Worm (Caenorhabditis elegans) whole organism, L4 larva: ENCODE measurements around the gene T24D5.1.
"Not testable (repeated sequence)": the region's sequence is repeated elsewhere in the genome, so short reads cannot be mapped to it uniquely, and the experiment has no call there.

Experiments used
- aly-2 ChIP-seq: sonication (generic microtip); optimal IDR thresholded peaks from 2 replicates; lab custom pipeline; 2018; ENCODE audit warnings: missing biosample characterization, missing genetic modification characterization
- dpl-1 ChIP-seq: fragments of 150-350 bp; optimal IDR thresholded peaks from 2 replicates; lab custom pipeline; 2014; ENCODE audit warnings: missing biosample characterization, missing genetic modification reagents, missing genetic modification characterization
- lin-29 ChIP-seq: fragments of 200-800 bp; sonication (Bioruptor generic); IDR thresholded peaks from 2 replicates; pipeline ENCODE4 v1.3.6; 2022; ENCODE audit warnings: missing genetic modification reagents, missing genetic modification characterization, missing compliant biosample characterization
- lsy-2 ChIP-seq, 2 experiments: fragments of 150-350 bp in 1 of 2; sonication (generic microtip) in 1 of 2; optimal IDR thresholded peaks; 2 replicates each; lab custom pipeline; 2014 to 2017; ENCODE audit warnings: missing biosample characterization in 2 of 2, missing genetic modification characterization in 2 of 2
- mxl-2 ChIP-seq: fragments of 200-800 bp; sonication (Bioruptor generic); conservative IDR thresholded peaks from 2 replicates; pipeline ENCODE4 v1.3.6; 2022; ENCODE audit warnings: missing genetic modification reagents, missing genetic modification characterization, missing compliant biosample characterization
- pqm-1 ChIP-seq: sonication (generic microtip); optimal IDR thresholded peaks from 2 replicates; lab custom pipeline; 2017; ENCODE audit warnings: missing biosample characterization, missing genetic modification characterization
- saeg-2 ChIP-seq: fragments of 200-800 bp; sonication (Bioruptor generic); IDR thresholded peaks from 2 replicates; pipeline ENCODE4 v1.3.6; 2022; ENCODE audit warnings: missing genetic modification reagents, missing genetic modification characterization, missing compliant biosample characterization

- not testable (repeated sequence) for TF ChIP-seq pqm-1 (tag; lab: Kevin White, UChicago); dpl-1 (GFP tag; lab: Kevin White, UChicago); lsy-2 (tag; optimal IDR thresholded peaks at IDR 0.05; lab: Kevin White, UChicago); saeg-2 (GFP tag; lab: Robert Waterston, UW); mxl-2 (GFP tag; lab: Robert Waterston, UW); aly-2; lin-29 (GFP tag; lab: Robert Waterston, UW)
Observed at ce11 chrX:12613451-12613850, 38.9 kb downstream of the T24D5.1 start, which contains the start of gene R09A8.1.
